Worm (Caenorhabditis elegans) whole organism, L4 larva: ENCODE measurements around the gene F09E5.7.

Source experiments
- F10B5.3 ChIP-seq: sonication (generic microtip); optimal IDR thresholded peaks from 2 replicates; lab custom pipeline; 2016; ENCODE audit warnings: mild to moderate bottlenecking, missing genetic modification characterization, missing compliant biosample characterization
- F37D6.2 ChIP-seq: sonication (generic microtip); optimal IDR thresholded peaks from 2 replicates; lab custom pipeline; 2016; ENCODE audit warnings: mild to moderate bottlenecking, missing genetic modification characterization, missing compliant biosample characterization
- R02D3.7 ChIP-seq: fragments of 150-350 bp; sonication (generic microtip); optimal IDR thresholded peaks from 3 replicates; lab custom pipeline; 2014; ENCODE audit warnings: missing biosample characterization, missing genetic modification characterization
- T26A8.4 ChIP-seq: fragments of 200-800 bp; sonication (Bioruptor generic); IDR thresholded peaks from 2 replicates; pipeline ENCODE4 v1.3.6; 2022; ENCODE audit warnings: missing genetic modification characterization, missing compliant biosample characterization
- Y105C5A.15 ChIP-seq: fragments of 200-800 bp; sonication (Bioruptor generic); IDR thresholded peaks from 2 replicates; pipeline ENCODE4 v1.3.6; 2022; ENCODE audit warnings: missing genetic modification characterization, missing compliant biosample characterization
- Y48G9A.11 ChIP-seq: fragments of 200-800 bp; sonication (Bioruptor generic); IDR thresholded peaks from 2 replicates; pipeline ENCODE4 v1.3.6; 2022; ENCODE audit warnings: missing genetic modification reagents, missing genetic modification characterization, missing compliant biosample characterization
- Y75B8A.6 ChIP-seq: fragments of 200-800 bp; sonication (Bioruptor generic); IDR thresholded peaks from 2 replicates; pipeline ENCODE4 v1.3.6; 2022; ENCODE audit warnings: missing genetic modification reagents, missing genetic modification characterization, missing compliant biosample characterization
- ZK337.2 ChIP-seq: fragments of 200-800 bp; sonication (Bioruptor generic); IDR thresholded peaks from 2 replicates; pipeline ENCODE4 v1.3.6; 2022; ENCODE audit warnings: missing genetic modification reagents, missing genetic modification characterization, missing compliant biosample characterization
- ZK546.5 ChIP-seq, 2 experiments: sonication (generic microtip); optimal IDR thresholded peaks; 2 replicates each; lab custom pipeline; 2017; ENCODE audit warnings: missing biosample characterization in 2 of 2, missing genetic modification characterization in 2 of 2
- aha-1 ChIP-seq: fragments of 150-350 bp; peaks from one replicate; lab custom pipeline; 2014; ENCODE audit warnings: missing biosample characterization, missing genetic modification characterization
- ama-1 ChIP-seq: fragments of 150-350 bp; optimal IDR thresholded peaks from 2 replicates; lab custom pipeline; 2014; ENCODE audit warnings: inconsistent platforms, mixed read lengths
- arid-1 ChIP-seq: fragments of 200-800 bp; sonication (Bioruptor generic); conservative IDR thresholded peaks from 2 replicates; pipeline ENCODE4 v1.3.6; 2022; ENCODE audit warnings: missing genetic modification reagents, missing genetic modification characterization, missing compliant biosample characterization
- attf-4 ChIP-seq: sonication (generic microtip); optimal IDR thresholded peaks from 3 replicates; lab custom pipeline; 2017; ENCODE audit warnings: missing biosample characterization, missing genetic modification characterization
- ceh-20 ChIP-seq: fragments of 200-800 bp; sonication (Bioruptor generic); IDR thresholded peaks from 2 replicates; pipeline ENCODE4 v1.3.6; 2022; ENCODE audit warnings: missing genetic modification reagents, missing genetic modification characterization, missing compliant biosample characterization
- ceh-28 ChIP-seq: fragments of 150-350 bp; optimal IDR thresholded peaks from 2 replicates; lab custom pipeline; 2014; ENCODE audit warnings: missing biosample characterization, missing genetic modification reagents, missing genetic modification characterization
- ceh-44 ChIP-seq: fragments of 200-800 bp; sonication (Bioruptor generic); IDR thresholded peaks from 2 replicates; pipeline ENCODE4 v1.3.6; 2022; ENCODE audit warnings: missing genetic modification reagents, missing genetic modification characterization, missing compliant biosample characterization
- ceh-82 ChIP-seq: sonication (generic microtip); optimal IDR thresholded peaks from 2 replicates; lab custom pipeline; 2017; ENCODE audit warnings: missing biosample characterization, missing genetic modification characterization
- cey-2 ChIP-seq: sonication (generic microtip); optimal IDR thresholded peaks from 3 replicates; lab custom pipeline; 2017; ENCODE audit warnings: missing genetic modification characterization, mild to moderate bottlenecking, missing compliant biosample characterization, antibody characterized with exemption, borderline replicate concordance; ENCODE audit not compliant: insufficient read depth
- dmd-6 ChIP-seq: fragments of 200-800 bp; sonication (Bioruptor generic); IDR thresholded peaks from 2 replicates; pipeline ENCODE4 v1.3.6; 2022; ENCODE audit warnings: missing genetic modification reagents, missing genetic modification characterization, missing compliant biosample characterization
- dmd-8 ChIP-seq: fragments of 200-800 bp; sonication (Bioruptor generic); IDR thresholded peaks from 2 replicates; pipeline ENCODE4 v1.3.6; 2022; ENCODE audit warnings: missing genetic modification characterization, missing compliant biosample characterization
- dpl-1 ChIP-seq: fragments of 150-350 bp; optimal IDR thresholded peaks from 2 replicates; lab custom pipeline; 2014; ENCODE audit warnings: missing biosample characterization, missing genetic modification reagents, missing genetic modification characterization
- egl-43 ChIP-seq: fragments of 200-800 bp; sonication (Bioruptor generic); IDR thresholded peaks from 2 replicates; pipeline ENCODE4 v1.3.6; 2022; ENCODE audit warnings: missing genetic modification reagents, missing genetic modification characterization, missing compliant biosample characterization
- fkh-10 ChIP-seq: fragments of 150-350 bp; optimal IDR thresholded peaks from 2 replicates; lab custom pipeline; 2014; ENCODE audit warnings: missing biosample characterization, missing genetic modification reagents, missing genetic modification characterization
- hmg-1.1 ChIP-seq: fragments of 200-800 bp; sonication (Bioruptor generic); IDR thresholded peaks from 2 replicates; pipeline ENCODE4 v1.3.6; 2022; ENCODE audit warnings: missing genetic modification reagents, missing genetic modification characterization, missing compliant biosample characterization
- lin-1 ChIP-seq: fragments of 200-800 bp; sonication (Bioruptor generic); IDR thresholded peaks from 2 replicates; pipeline ENCODE4 v1.3.6; 2022; ENCODE audit warnings: missing genetic modification reagents, missing genetic modification characterization, missing compliant biosample characterization
- lin-13 ChIP-seq: fragments of 150-350 bp; optimal IDR thresholded peaks from 2 replicates; lab custom pipeline; 2014; ENCODE audit warnings: missing biosample characterization, missing genetic modification reagents, missing genetic modification characterization
- lin-38 ChIP-seq: fragments of 200-800 bp; sonication (Bioruptor generic); IDR thresholded peaks from 2 replicates; pipeline ENCODE4 v1.3.6; 2022; ENCODE audit warnings: missing genetic modification reagents, missing genetic modification characterization, missing compliant biosample characterization
- lir-3 ChIP-seq: sonication (generic microtip); optimal IDR thresholded peaks from 2 replicates; lab custom pipeline; 2016; ENCODE audit warnings: mild to moderate bottlenecking, missing genetic modification characterization, missing compliant biosample characterization
- madf-5 ChIP-seq, 2 experiments: fragments of 200-800 bp; sonication (Bioruptor generic); IDR thresholded peaks; 2 replicates each; pipeline ENCODE4 v1.3.6; 2022; ENCODE audit warnings: missing compliant biosample characterization in 2 of 2, missing genetic modification characterization in 2 of 2
- madf-9 ChIP-seq: fragments of 200-800 bp; sonication (Bioruptor generic); conservative IDR thresholded peaks from 2 replicates; pipeline ENCODE4 v1.3.6; 2022; ENCODE audit warnings: missing genetic modification reagents, missing genetic modification characterization, missing compliant biosample characterization
- mdl-1 ChIP-seq, 2 experiments: fragments of 150-350 bp in 1 of 2; sonication (generic microtip) in 1 of 2; optimal IDR thresholded peaks; 2 replicates each; lab custom pipeline; 2014 to 2017; ENCODE audit warnings: missing biosample characterization in 2 of 2, missing genetic modification characterization in 2 of 2
- mep-1 ChIP-seq: fragments of 150-350 bp; sonication (generic microtip); optimal IDR thresholded peaks from 3 replicates; lab custom pipeline; 2014; ENCODE audit warnings: missing biosample characterization, missing genetic modification characterization
- mxl-3 ChIP-seq: fragments of 200-800 bp; sonication (Bioruptor generic); optimal IDR thresholded peaks from 2 replicates; lab custom pipeline; 2018; ENCODE audit warnings: mild to moderate bottlenecking, missing genetic modification characterization, missing compliant biosample characterization
- nhr-10 ChIP-seq: fragments of 150-350 bp; optimal IDR thresholded peaks from 2 replicates; lab custom pipeline; 2014; ENCODE audit warnings: missing biosample characterization, missing genetic modification characterization
- nhr-11 ChIP-seq: fragments of 150-350 bp; optimal IDR thresholded peaks from 2 replicates; lab custom pipeline; 2014; ENCODE audit warnings: missing biosample characterization, missing genetic modification characterization
- nhr-25 ChIP-seq: sonication (generic microtip); optimal IDR thresholded peaks from 2 replicates; lab custom pipeline; 2017; ENCODE audit warnings: missing genetic modification characterization, mild to moderate bottlenecking, missing compliant biosample characterization, antibody characterized with exemption, moderate library complexity, borderline replicate concordance; ENCODE audit not compliant: insufficient read depth
- nhr-42 ChIP-seq: fragments of 200-800 bp; sonication (Bioruptor generic); IDR thresholded peaks from 2 replicates; pipeline ENCODE4 v1.3.6; 2022; ENCODE audit warnings: missing genetic modification characterization, missing compliant biosample characterization
- nhr-6 ChIP-seq: fragments of 150-350 bp; optimal IDR thresholded peaks from 2 replicates; lab custom pipeline; 2014; ENCODE audit warnings: missing biosample characterization, missing genetic modification characterization
- nhr-76 ChIP-seq: fragments of 150-350 bp; optimal IDR thresholded peaks from 2 replicates; lab custom pipeline; 2014; ENCODE audit warnings: missing biosample characterization, missing genetic modification characterization
- pha-4 ChIP-seq, 2 experiments: fragments of 150-350 bp in 1 of 2; fragments of 200-800 bp in 1 of 2; sonication (Bioruptor generic) in 1 of 2; IDR thresholded peaks in 1 of 2; optimal IDR thresholded peaks in 1 of 2; 2 replicates each; pipeline versions ENCODE4 v1.3.6 to Lab custom; 2014 to 2022; ENCODE audit warnings: missing genetic modification characterization in 2 of 2, missing genetic modification reagents in 2 of 2, missing biosample characterization in 1 of 2, missing compliant biosample characterization in 1 of 2
- pqm-1 ChIP-seq: sonication (generic microtip); optimal IDR thresholded peaks from 2 replicates; lab custom pipeline; 2017; ENCODE audit warnings: missing biosample characterization, missing genetic modification characterization
- rbr-2 ChIP-seq: sonication (generic microtip); optimal IDR thresholded peaks from 2 replicates; lab custom pipeline; 2016; ENCODE audit warnings: missing genotype, missing genetic modification characterization, missing compliant biosample characterization
- saeg-2 ChIP-seq: fragments of 200-800 bp; sonication (Bioruptor generic); IDR thresholded peaks from 2 replicates; pipeline ENCODE4 v1.3.6; 2022; ENCODE audit warnings: missing genetic modification reagents, missing genetic modification characterization, missing compliant biosample characterization
- sdz-12 ChIP-seq: fragments of 200-800 bp; sonication (Bioruptor generic); optimal IDR thresholded peaks from 2 replicates; lab custom pipeline; 2018; ENCODE audit warnings: mild to moderate bottlenecking, missing genetic modification characterization, missing compliant biosample characterization
- snpc-1.2 ChIP-seq: fragments of 200-800 bp; sonication (Bioruptor generic); IDR thresholded peaks from 2 replicates; pipeline ENCODE4 v1.3.6; 2022; ENCODE audit warnings: missing genetic modification reagents, missing genetic modification characterization, missing compliant biosample characterization
- spr-3 ChIP-seq: fragments of 200-800 bp; sonication (Bioruptor generic); optimal IDR thresholded peaks from 2 replicates; lab custom pipeline; 2018; ENCODE audit warnings: mild to moderate bottlenecking, missing genetic modification characterization, missing compliant biosample characterization
- tra-1 ChIP-seq: fragments of 200-800 bp; sonication (Bioruptor generic); IDR thresholded peaks from 2 replicates; pipeline ENCODE4 v1.3.6; 2022; ENCODE audit warnings: missing genetic modification reagents, missing genetic modification characterization, missing compliant biosample characterization
- unc-130 ChIP-seq: sonication (generic microtip); optimal IDR thresholded peaks from 2 replicates; lab custom pipeline; 2016; ENCODE audit warnings: missing genetic modification reagents, missing genetic modification characterization, missing compliant biosample characterization
- unc-39 ChIP-seq: sonication (generic microtip); optimal IDR thresholded peaks from 2 replicates; lab custom pipeline; 2017; ENCODE audit warnings: missing biosample characterization, missing genetic modification characterization
- zip-2 ChIP-seq: fragments of 150-350 bp; optimal IDR thresholded peaks from 2 replicates; lab custom pipeline; 2014; ENCODE audit warnings: missing biosample characterization, missing genetic modification characterization
- ztf-11 ChIP-seq: fragments of 150-350 bp; optimal IDR thresholded peaks from 2 replicates; lab custom pipeline; 2014; ENCODE audit warnings: missing biosample characterization, missing genetic modification characterization
- ztf-7 ChIP-seq: fragments of 150-350 bp; optimal IDR thresholded peaks from 2 replicates; lab custom pipeline; 2014; ENCODE audit warnings: missing biosample characterization, missing genetic modification characterization

Gene F09E5.7

DNA sequence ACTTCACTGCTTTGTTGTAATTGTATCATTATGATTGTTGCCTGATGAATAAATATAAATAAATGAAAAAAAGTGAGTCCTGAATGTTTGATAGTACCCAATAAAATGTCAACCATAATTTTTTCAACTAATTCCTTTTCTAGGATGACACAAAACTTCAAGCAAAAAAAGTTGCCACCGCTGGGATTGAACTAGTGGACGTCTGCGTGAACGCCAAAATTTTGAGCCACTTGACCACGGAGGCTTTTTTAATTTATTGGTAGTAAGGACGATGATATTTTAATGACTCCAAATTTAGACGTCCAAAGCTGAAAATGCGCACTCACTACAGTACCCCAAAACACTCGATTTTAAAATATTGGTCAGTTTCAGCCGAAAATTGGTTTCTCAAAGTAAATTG is 1.7 kb downstream of the F09E5.7 start (continued):
- TF ChIP-seq mdl-1 (tag; optimal IDR thresholded peaks at IDR 0.05; lab: Kevin White, UChicago) (no peak), madf-9 (no peak; the same call in 1 of the 2 replicates), unc-39 (tag; lab: Kevin White, UChicago) (no peak), ceh-44 (GFP tag; lab: Robert Waterston, UW) (no peak), saeg-2 (peak; percentile 75), zip-2 (tag; lab: Kevin White, UChicago) (no peak), ZK337.2 (GFP tag; lab: Robert Waterston, UW) (peak; percentile 60; the same call in 1 of the 2 replicates), unc-130 (GFP tag; lab: Kevin White, UChicago) (peak; percentile 33), hmg-1.1 (GFP tag; lab: Robert Waterston, UW) (no peak), pha-4 (GFP tag; IDR thresholded peaks at IDR 0.05; lab: Robert Waterston, UW) (peak; percentile 88), pha-4 (tag; optimal IDR thresholded peaks at IDR 0.05; lab: Kevin White, UChicago) (no peak), tra-1 (peak; percentile 78), spr-3 (GFP tag; lab: Kevin White, UChicago) (peak; percentile 83), dmd-8 (peak; percentile 97), nhr-10 (no peak), ztf-11 (no peak), R02D3.7 (tag; lab: Kevin White, UChicago) (no peak), sdz-12 (GFP tag; lab: Kevin White, UChicago) (peak; percentile 65), mep-1 (tag; lab: Kevin White, UChicago) (no peak), ztf-7 (tag; lab: Kevin White, UChicago) (peak; percentile 9), ceh-28 (tag; lab: Kevin White, UChicago) (no peak), ceh-20 (0 out of 2 replicates have a peak, but pooled peaks have one; percentile 32), egl-43 (peak; percentile 86), Y105C5A.15 (GFP tag; lab: Robert Waterston, UW) (peak; percentile 97), Y75B8A.6 (peak; percentile 93), fkh-10 (no peak), nhr-11 (tag; lab: Kevin White, UChicago) (no peak), pqm-1 (tag; lab: Kevin White, UChicago) (no peak), mxl-3 (GFP tag; lab: Kevin White, UChicago) (no peak), nhr-76 (tag; lab: Kevin White, UChicago) (no peak), cey-2 (tag; lab: Kevin White, UChicago) (no peak), nhr-25 (tag; lab: Kevin White, UChicago) (no peak), nhr-42 (GFP tag; lab: Robert Waterston, UW) (peak; percentile 69; the same call in 1 of the 2 replicates), T26A8.4 (GFP tag; lab: Robert Waterston, UW) (peak; percentile 89), nhr-6 (tag; lab: Kevin White, UChicago) (no peak), lin-13 (GFP tag; lab: Kevin White, UChicago) (no peak), dpl-1 (no peak), aha-1 (peak; percentile 62), ZK546.5 (tag; optimal IDR thresholded peaks at IDR 0.05; lab: Kevin White, UChicago) (no peak), F10B5.3 (tag; lab: Kevin White, UChicago) (peak; percentile 20), Y48G9A.11 (GFP tag; lab: Robert Waterston, UW) (peak; percentile 60; the same call in 1 of the 2 replicates), snpc-1.2 (GFP tag; lab: Robert Waterston, UW) (peak; percentile 83), rbr-2 (tag; lab: Kevin White, UChicago) (peak; percentile 38), attf-4 (tag; lab: Kevin White, UChicago) (no peak), arid-1 (GFP tag; lab: Robert Waterston, UW) (peak; percentile 96), F37D6.2 (tag; lab: Kevin White, UChicago) (no peak), ama-1 (lab: Kevin White, UChicago) (no peak), ceh-82 (tag; lab: Kevin White, UChicago) (no peak), lir-3 (peak; percentile 16), lin-1 (GFP tag; lab: Robert Waterston, UW) (peak; percentile 73; the same call in 1 of the 2 replicates), dmd-6 (GFP tag; lab: Robert Waterston, UW) (0 out of 2 replicates have a peak, but pooled peaks have one; percentile 27), madf-5 (GFP tag; IDR thresholded peaks at IDR 0.05; lab: Robert Waterston, UW) (peak; percentile 87 to 97), lin-38 (peak; percentile 81)
